Fruit fly (Drosophila melanogaster) whole organism, embryonic: ENCODE data around the gene nmo.

Experiments
- B-H1 ChIP-seq: fragments of 200-800 bp; sonication (Bioruptor generic); IDR thresholded peaks from 3 replicates; pipeline ENCODE4 v1.3.6; 2022; ENCODE audit warnings: missing biosample characterization, missing genetic modification characterization
- CG10321 ChIP-seq: fragments of 200-800 bp; sonication (Bioruptor generic); IDR thresholded peaks from 2 replicates; pipeline ENCODE4 v1.3.6; 2022; ENCODE audit warnings: missing biosample characterization, missing genetic modification characterization
- CG12071 ChIP-seq: fragments of 200-800 bp; sonication (Bioruptor generic); optimal IDR thresholded peaks from 3 replicates; lab custom pipeline; 2018; ENCODE audit warnings: missing biosample characterization, mild to moderate bottlenecking, missing genetic modification characterization
- CG12391 ChIP-seq: fragments of 200-800 bp; sonication (Bioruptor generic); optimal IDR thresholded peaks from 3 replicates; lab custom pipeline; 2018; ENCODE audit warnings: missing biosample characterization, mild to moderate bottlenecking, missing genetic modification characterization, moderate library complexity
- CG1529 ChIP-seq: fragments of 200-800 bp; sonication (Bioruptor generic); optimal IDR thresholded peaks from 3 replicates; lab custom pipeline; 2018; ENCODE audit warnings: missing biosample characterization, missing genetic modification characterization
- CG15601 ChIP-seq: fragments of 200-800 bp; sonication (Bioruptor generic); optimal IDR thresholded peaks from 3 replicates; lab custom pipeline; 2019; ENCODE audit warnings: missing biosample characterization, mild to moderate bottlenecking, missing genetic modification characterization, moderate library complexity
- CG16779 ChIP-seq: fragments of 200-800 bp; sonication (Bioruptor generic); IDR thresholded peaks from 2 replicates; pipeline ENCODE4 v1.3.6; 2022; ENCODE audit warnings: missing biosample characterization, missing genetic modification characterization
- CG16815 ChIP-seq: fragments of 200-800 bp; sonication (Bioruptor generic); optimal IDR thresholded peaks from 3 replicates; lab custom pipeline; 2017; ENCODE audit warnings: missing biosample characterization, mild to moderate bottlenecking, missing genetic modification characterization
- CG18619 ChIP-seq: fragments of 200-800 bp; sonication (Bioruptor generic); optimal IDR thresholded peaks from 3 replicates; lab custom pipeline; 2017; ENCODE audit warnings: missing biosample characterization, mild to moderate bottlenecking, missing genetic modification characterization
- CG2678 ChIP-seq: fragments of 200-800 bp; sonication (Bioruptor generic); optimal IDR thresholded peaks from 3 replicates; lab custom pipeline; 2019; ENCODE audit warnings: missing biosample characterization, mild to moderate bottlenecking, missing genetic modification characterization, moderate library complexity
- CG30020 ChIP-seq: fragments of 200-800 bp; optimal IDR thresholded peaks from 2 replicates; lab custom pipeline; 2019; ENCODE audit warnings: missing biosample characterization, mild to moderate bottlenecking, missing genetic modification characterization, moderate library complexity
- CG3407 ChIP-seq: fragments of 200-800 bp; sonication (Bioruptor generic); optimal IDR thresholded peaks from 2 replicates; lab custom pipeline; 2018; ENCODE audit warnings: missing biosample characterization, mild to moderate bottlenecking, missing genetic modification characterization
- CG6272 ChIP-seq: fragments of 200-800 bp; sonication (Bioruptor generic); IDR thresholded peaks from 2 replicates; pipeline ENCODE4 v1.3.6; 2022; ENCODE audit warnings: missing biosample characterization, missing genetic modification characterization
- CG6765 ChIP-seq: fragments of 200-800 bp; sonication (Bioruptor generic); optimal IDR thresholded peaks from 3 replicates; lab custom pipeline; 2017; ENCODE audit warnings: missing biosample characterization, mild to moderate bottlenecking, missing genetic modification characterization
- CG6854 ChIP-seq: fragments of 200-800 bp; sonication (Bioruptor generic); optimal IDR thresholded peaks from 3 replicates; lab custom pipeline; 2017; ENCODE audit warnings: missing biosample characterization, mild to moderate bottlenecking, missing genetic modification characterization
- CG8290 ChIP-seq, 3 experiments: fragments of 200-800 bp; sonication (Bioruptor generic); optimal IDR thresholded peaks; 2 replicates each; lab custom pipeline; 2016 to 2019; ENCODE audit warnings: missing biosample characterization in 3 of 3, missing genetic modification characterization in 3 of 3, mild to moderate bottlenecking in 2 of 3, moderate library complexity in 1 of 3
- CG8359 ChIP-seq: fragments of 200-800 bp; sonication (Bioruptor generic); optimal IDR thresholded peaks from 2 replicates; lab custom pipeline; 2017; ENCODE audit warnings: missing biosample characterization, mild to moderate bottlenecking, missing genetic modification characterization, borderline replicate concordance
- CG8765 ChIP-seq: fragments of 200-800 bp; sonication (Bioruptor generic); IDR thresholded peaks from 2 replicates; pipeline ENCODE4 v1.3.6; 2022; ENCODE audit warnings: missing biosample characterization, missing genetic modification characterization
- CG9609 ChIP-seq: fragments of 200-800 bp; sonication (Bioruptor generic); optimal IDR thresholded peaks from 3 replicates; lab custom pipeline; 2016; ENCODE audit warnings: missing biosample characterization, missing genetic modification characterization
- CoRest ChIP-seq: fragments of 200-800 bp; sonication (Bioruptor generic); optimal IDR thresholded peaks from 3 replicates; lab custom pipeline; 2018; ENCODE audit warnings: missing biosample characterization, mild to moderate bottlenecking, missing genetic modification characterization, moderate library complexity
- Deaf1 ChIP-seq: fragments of 200-800 bp; optimal IDR thresholded peaks from 3 replicates; lab custom pipeline; 2019; ENCODE audit warnings: missing biosample characterization, mild to moderate bottlenecking, missing genetic modification characterization, moderate library complexity
- Dek ChIP-seq: fragments of 200-800 bp; sonication (Bioruptor generic); optimal IDR thresholded peaks from 3 replicates; lab custom pipeline; 2019; ENCODE audit warnings: missing biosample characterization, mild to moderate bottlenecking, missing genetic modification characterization, moderate library complexity
- Dp ChIP-seq: fragments of 200-800 bp; sonication (Bioruptor generic); optimal IDR thresholded peaks from 2 replicates; lab custom pipeline; 2018; ENCODE audit warnings: missing biosample characterization, mild to moderate bottlenecking, missing genetic modification characterization, moderate library complexity
- HLH54F ChIP-seq: fragments of 200-800 bp; sonication (Bioruptor generic); optimal IDR thresholded peaks from 3 replicates; lab custom pipeline; 2016; ENCODE audit warnings: missing biosample characterization, missing genetic modification characterization
- Lhr ChIP-seq: fragments of 200-800 bp; sonication (Bioruptor generic); optimal IDR thresholded peaks from 3 replicates; lab custom pipeline; 2017; ENCODE audit warnings: mild to moderate bottlenecking, missing biosample characterization, missing genetic modification reagents, missing genetic modification characterization
- Sry-β ChIP-seq: fragments of 200-800 bp; sonication (Bioruptor generic); optimal IDR thresholded peaks from 2 replicates; lab custom pipeline; 2018; ENCODE audit warnings: missing biosample characterization, mild to moderate bottlenecking, missing genetic modification characterization, moderate library complexity
- Sry-δ ChIP-seq: fragments of 200-800 bp; sonication (Bioruptor generic); optimal IDR thresholded peaks from 2 replicates; lab custom pipeline; 2016; ENCODE audit warnings: missing biosample characterization, missing genetic modification characterization
- TFAM ChIP-seq: fragments of 200-800 bp; sonication (Bioruptor generic); optimal IDR thresholded peaks from 2 replicates; lab custom pipeline; 2017; ENCODE audit warnings: missing biosample characterization, missing genetic modification characterization, inconsistent platforms
- Tbp ChIP-seq: fragments of >200 bp; optimal IDR thresholded peaks from 2 replicates; lab custom pipeline; 2018; ENCODE audit warnings: missing biosample characterization, missing genetic modification characterization
- Trl ChIP-seq, 3 experiments: fragments of >200 bp in 2 of 3; fragments of 200-800 bp in 1 of 3; sonication (Bioruptor generic) in 1 of 3; optimal IDR thresholded peaks; 2 replicates in 1 of 3; 3 replicates in 2 of 3; lab custom pipeline; 2016 to 2017; ENCODE audit warnings: missing biosample characterization in 1 of 3, missing genetic modification characterization in 1 of 3
- az2 ChIP-seq: fragments of 200-800 bp; sonication (Bioruptor generic); optimal IDR thresholded peaks from 3 replicates; lab custom pipeline; 2016; ENCODE audit warnings: missing biosample characterization, missing genetic modification characterization
- bsh ChIP-seq, 2 experiments: fragments of 200-800 bp; sonication (Bioruptor generic); optimal IDR thresholded peaks; 2 replicates each; lab custom pipeline; 2017 to 2018; ENCODE audit warnings: mild to moderate bottlenecking in 2 of 2, missing biosample characterization in 2 of 2, missing genetic modification characterization in 2 of 2, moderate library complexity in 1 of 2
- caup ChIP-seq: fragments of 200-800 bp; sonication (Bioruptor generic); optimal IDR thresholded peaks from 3 replicates; lab custom pipeline; 2017; ENCODE audit warnings: missing biosample characterization, mild to moderate bottlenecking, missing genetic modification characterization, moderate library complexity; ENCODE audit not compliant: severe bottlenecking
- crc ChIP-seq: fragments of 200-800 bp; sonication (Bioruptor generic); optimal IDR thresholded peaks from 2 replicates; lab custom pipeline; 2016; ENCODE audit warnings: missing biosample characterization, missing genetic modification characterization
- fru ChIP-seq: fragments of >200 bp; optimal IDR thresholded peaks from 2 replicates; lab custom pipeline; 2017
- hb ChIP-seq: fragments of 200-800 bp; sonication (Bioruptor generic); IDR thresholded peaks from 3 replicates; pipeline ENCODE4 v1.3.6; 2022; ENCODE audit warnings: missing biosample characterization, missing genetic modification characterization; ENCODE audit not compliant: partially characterized antibody
- hbn ChIP-seq: fragments of 200-800 bp; sonication (Bioruptor generic); IDR thresholded peaks from 2 replicates; pipeline ENCODE4 v1.3.6; 2022; ENCODE audit warnings: missing biosample characterization, missing genetic modification characterization; ENCODE audit not compliant: partially characterized antibody
- maf-S ChIP-seq: fragments of 200-800 bp; sonication (Bioruptor generic); optimal IDR thresholded peaks from 2 replicates; lab custom pipeline; 2016; ENCODE audit warnings: missing biosample characterization, missing genetic modification characterization
- mam ChIP-seq: fragments of 200-800 bp; sonication (Bioruptor generic); optimal IDR thresholded peaks from 3 replicates; lab custom pipeline; 2016; ENCODE audit warnings: missing biosample characterization, missing genetic modification characterization
- psq ChIP-seq: fragments of 200-800 bp; sonication (Bioruptor generic); optimal IDR thresholded peaks from 2 replicates; lab custom pipeline; 2017; ENCODE audit warnings: missing biosample characterization, missing genetic modification characterization
- pum ChIP-seq: fragments of 200-800 bp; sonication (Bioruptor generic); optimal IDR thresholded peaks from 2 replicates; lab custom pipeline; 2016; ENCODE audit warnings: missing biosample characterization, missing genetic modification characterization
- pzg ChIP-seq: fragments of 200-800 bp; sonication (Bioruptor generic); optimal IDR thresholded peaks from 3 replicates; lab custom pipeline; 2018; ENCODE audit warnings: missing biosample characterization, mild to moderate bottlenecking, missing genetic modification characterization, moderate library complexity
- sim ChIP-seq: fragments of 200-800 bp; sonication (Bioruptor generic); IDR thresholded peaks from 2 replicates; pipeline ENCODE4 v1.3.6; 2022; ENCODE audit warnings: missing biosample characterization, missing genetic modification characterization
- slbo ChIP-seq: fragments of 200-800 bp; sonication (Bioruptor generic); IDR thresholded peaks from 2 replicates; pipeline ENCODE4 v1.3.6; 2022; ENCODE audit warnings: missing biosample characterization, missing genetic modification characterization
- sna ChIP-seq: fragments of 200-800 bp; sonication (Bioruptor generic); IDR thresholded peaks from 2 replicates; pipeline ENCODE4 v1.3.6; 2022; ENCODE audit warnings: missing biosample characterization, missing genetic modification characterization; ENCODE audit not compliant: partially characterized antibody
- tgo ChIP-seq: fragments of 200-800 bp; sonication (Bioruptor generic); IDR thresholded peaks from 3 replicates; pipeline ENCODE4 v1.3.6; 2022; ENCODE audit warnings: missing biosample characterization, missing genetic modification characterization
- tna ChIP-seq: fragments of 200-800 bp; sonication (Bioruptor generic); IDR thresholded peaks from 2 replicates; pipeline ENCODE4 v1.3.6; 2022; ENCODE audit warnings: missing biosample characterization, missing genetic modification characterization; ENCODE audit not compliant: partially characterized antibody
- trem ChIP-seq: fragments of 200-800 bp; optimal IDR thresholded peaks from 3 replicates; lab custom pipeline; 2019; ENCODE audit warnings: missing biosample characterization, mild to moderate bottlenecking, missing genetic modification characterization, moderate library complexity
- vfl ChIP-seq: fragments of 200-800 bp; sonication (Bioruptor generic); optimal IDR thresholded peaks from 2 replicates; lab custom pipeline; 2016; ENCODE audit warnings: missing biosample characterization, missing genetic modification characterization

nmo gene

DNA sequence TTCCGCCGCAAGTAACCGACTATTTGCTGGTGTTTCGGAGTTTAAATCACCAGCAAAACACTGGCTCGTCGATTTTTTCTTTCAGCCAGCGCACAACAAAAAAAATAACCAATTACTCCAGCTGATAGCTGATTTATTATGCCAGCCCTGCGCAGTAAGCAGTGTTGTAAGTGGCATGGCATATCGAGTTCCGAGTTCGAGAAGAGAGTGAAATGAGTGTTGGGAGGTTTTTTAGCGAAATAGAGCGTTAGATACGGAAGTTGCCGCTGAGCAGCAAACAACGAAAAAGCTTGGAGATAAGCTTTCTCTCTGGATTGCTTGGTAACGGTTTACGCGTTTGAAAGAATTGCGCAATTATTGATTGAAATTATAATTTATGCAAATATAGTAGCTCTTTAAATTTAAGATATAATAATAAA lies 112.8 kb downstream of the nmo start, which contains the start of gene CG7565 (continued):
- TF ChIP-seq CG12391 (tag; lab: Kevin White, UChicago) (peak; percentile 23), vfl (GFP tag; lab: Kevin White, UChicago) (peak; percentile 50), CG18619 (GFP tag; lab: Kevin White, UChicago) (peak; percentile 21), hb (GFP tag; lab: Robert Waterston, UW) (no peak), Sry-β (no peak), CG30020 (no peak), psq (no peak), CG6854 (GFP tag; lab: Kevin White, UChicago) (no peak), hbn (GFP tag; lab: Robert Waterston, UW) (0 out of 2 replicates have a peak, but pooled peaks have one; percentile 32), sna (peak; percentile 71; the same call in 1 of the 2 replicates), HLH54F (GFP tag; lab: Kevin White, UChicago) (peak; percentile 55), Trl (optimal IDR thresholded peaks at IDR 0.05; lab: Kevin White, UChicago) (peak; percentile 67 to 71), Trl (GFP tag; optimal IDR thresholded peaks at IDR 0.05; lab: Kevin White, UChicago) (peak; percentile 85), pum (GFP tag; lab: Kevin White, UChicago) (no peak), Tbp (no peak), maf-S (GFP tag; lab: Kevin White, UChicago) (peak; percentile 42), TFAM (GFP tag; lab: Kevin White, UChicago) (no peak), CG3407 (GFP tag; lab: Kevin White, UChicago) (no peak), fru (lab: Kevin White, UChicago) (no peak), CG8290 (GFP tag; optimal IDR thresholded peaks at IDR 0.05; lab: Kevin White, UChicago) (peak; percentile 36), CG8290 (tag; optimal IDR thresholded peaks at IDR 0.05; lab: Kevin White, UChicago) (peak in 1 of 2 experiments; percentile 86), sim (GFP tag; lab: Robert Waterston, UW) (no peak), bsh (GFP tag; optimal IDR thresholded peaks at IDR 0.05; lab: Kevin White, UChicago) (peak in 1 of 2 experiments; percentile 20), Dp (GFP tag; lab: Kevin White, UChicago) (peak; percentile 38), CG6272 (GFP tag; lab: Robert Waterston, UW) (no peak), CG6765 (GFP tag; lab: Kevin White, UChicago) (peak; percentile 67), Deaf1 (tag; lab: Kevin White, UChicago) (peak; percentile 36), mam (peak; percentile 30), slbo (GFP tag; lab: Robert Waterston, UW) (peak; percentile 6; the same call in 1 of the 2 replicates), CG9609 (GFP tag; lab: Kevin White, UChicago) (peak; percentile 16), crc (GFP tag; lab: Kevin White, UChicago) (peak; percentile 9), CG10321 (GFP tag; lab: Robert Waterston, UW) (no peak), B-H1 (GFP tag; lab: Robert Waterston, UW) (no peak), trem (peak; percentile 20), CG8765 (GFP tag; lab: Robert Waterston, UW) (no peak), CG15601 (tag; lab: Kevin White, UChicago) (no peak), Dek (tag; lab: Kevin White, UChicago) (peak; percentile 2), CG16779 (no peak), CG1529 (no peak), CG2678 (peak; percentile 41), az2 (GFP tag; lab: Kevin White, UChicago) (peak; percentile 20), caup (GFP tag; lab: Kevin White, UChicago) (peak; percentile 82), Sry-δ (GFP tag; lab: Kevin White, UChicago) (peak; percentile 64), tna (GFP tag; lab: Robert Waterston, UW) (peak; percentile 19; the same call in 1 of the 2 replicates), CG16815 (GFP tag; lab: Kevin White, UChicago) (no peak), CG8359 (no peak), tgo (GFP tag; lab: Robert Waterston, UW) (no peak), Lhr (GFP tag; lab: Kevin White, UChicago) (no peak), CG12071 (peak; percentile 56), CoRest (peak; percentile 18), pzg (GFP tag; lab: Kevin White, UChicago) (peak; percentile 81)
